Worm (Caenorhabditis elegans) whole organism, L4 larva: ENCODE measurements around the gene H03G16.7.

Experiments used
- D1046.2 ChIP-seq: fragments of 200-800 bp; sonication (Bioruptor generic); IDR thresholded peaks from 2 replicates; pipeline ENCODE4 v1.3.6; 2022; ENCODE audit warnings: missing genetic modification characterization, missing compliant biosample characterization
- F26F4.8 ChIP-seq: fragments of 200-800 bp; sonication (Bioruptor generic); conservative IDR thresholded peaks from 2 replicates; pipeline ENCODE4 v1.3.6; 2022; ENCODE audit warnings: missing genetic modification characterization, missing compliant biosample characterization
- F49E8.2 ChIP-seq: sonication (generic microtip); optimal IDR thresholded peaks from 2 replicates; lab custom pipeline; 2016; ENCODE audit warnings: missing compliant biosample characterization, mild to moderate bottlenecking, missing genetic modification characterization, borderline replicate concordance
- aha-1 ChIP-seq: fragments of 150-350 bp; peaks from one replicate; lab custom pipeline; 2014; ENCODE audit warnings: missing biosample characterization, missing genetic modification characterization
- ama-1 ChIP-seq: fragments of 150-350 bp; optimal IDR thresholded peaks from 2 replicates; lab custom pipeline; 2014; ENCODE audit warnings: inconsistent platforms, mixed read lengths
- arid-1 ChIP-seq: fragments of 200-800 bp; sonication (Bioruptor generic); conservative IDR thresholded peaks from 2 replicates; pipeline ENCODE4 v1.3.6; 2022; ENCODE audit warnings: missing genetic modification reagents, missing genetic modification characterization, missing compliant biosample characterization
- ces-1 ChIP-seq: fragments of 150-350 bp; sonication (generic microtip); optimal IDR thresholded peaks from 4 replicates; lab custom pipeline; 2014; ENCODE audit warnings: missing biosample characterization, missing genetic modification reagents, missing genetic modification characterization
- daf-12 ChIP-seq: fragments of 150-350 bp; optimal IDR thresholded peaks from 2 replicates; lab custom pipeline; 2014; ENCODE audit warnings: missing biosample characterization, missing genetic modification reagents, missing genetic modification characterization
- daf-16 ChIP-seq, 3 experiments: sonication (generic microtip); optimal IDR thresholded peaks; 2 replicates each; lab custom pipeline; 2016 to 2017; ENCODE audit warnings: missing genetic modification characterization in 3 of 3, missing genetic modification reagents in 3 of 3, mild to moderate bottlenecking in 2 of 3, missing compliant biosample characterization in 2 of 3, missing biosample characterization in 1 of 3, moderate library complexity in 1 of 3
- dmd-6 ChIP-seq: fragments of 200-800 bp; sonication (Bioruptor generic); IDR thresholded peaks from 2 replicates; pipeline ENCODE4 v1.3.6; 2022; ENCODE audit warnings: missing genetic modification reagents, missing genetic modification characterization, missing compliant biosample characterization
- dmd-9 ChIP-seq: fragments of 200-800 bp; sonication (Bioruptor generic); IDR thresholded peaks from 2 replicates; pipeline ENCODE4 v1.3.6; 2022; ENCODE audit warnings: missing genetic modification reagents, missing genetic modification characterization, missing compliant biosample characterization
- dve-1 ChIP-seq: sonication (generic microtip); optimal IDR thresholded peaks from 2 replicates; lab custom pipeline; 2017; ENCODE audit warnings: antibody characterized with exemption, mild to moderate bottlenecking, missing genetic modification characterization, missing compliant biosample characterization; ENCODE audit not compliant: insufficient read depth
- egl-27 ChIP-seq: sonication (generic microtip); optimal IDR thresholded peaks from 3 replicates; lab custom pipeline; 2017; ENCODE audit warnings: missing biosample characterization, missing genetic modification reagents, missing genetic modification characterization
- egl-43 ChIP-seq: fragments of 200-800 bp; sonication (Bioruptor generic); IDR thresholded peaks from 2 replicates; pipeline ENCODE4 v1.3.6; 2022; ENCODE audit warnings: missing genetic modification reagents, missing genetic modification characterization, missing compliant biosample characterization
- gei-8 ChIP-seq: fragments of 200-800 bp; sonication (Bioruptor generic); optimal IDR thresholded peaks from 2 replicates; lab custom pipeline; 2018; ENCODE audit warnings: mild to moderate bottlenecking, missing genetic modification characterization, missing compliant biosample characterization
- hif-1 ChIP-seq, 2 experiments: sonication (generic microtip); optimal IDR thresholded peaks; 2 replicates each; lab custom pipeline; 2016 to 2017; ENCODE audit warnings: missing compliant biosample characterization in 2 of 2, missing genetic modification characterization in 2 of 2, missing genetic modification reagents in 2 of 2, missing genotype in 2 of 2, mild to moderate bottlenecking in 1 of 2
- hlh-11 ChIP-seq: fragments of 200-800 bp; sonication (Bioruptor generic); optimal IDR thresholded peaks from 2 replicates; lab custom pipeline; 2018; ENCODE audit warnings: mild to moderate bottlenecking, missing genetic modification characterization, missing compliant biosample characterization
- hlh-30 ChIP-seq: sonication (generic microtip); optimal IDR thresholded peaks from 2 replicates; lab custom pipeline; 2017; ENCODE audit warnings: antibody characterized with exemption, mild to moderate bottlenecking, missing genetic modification characterization, missing compliant biosample characterization; ENCODE audit not compliant: insufficient read depth
- hmg-1.1 ChIP-seq: fragments of 200-800 bp; sonication (Bioruptor generic); IDR thresholded peaks from 2 replicates; pipeline ENCODE4 v1.3.6; 2022; ENCODE audit warnings: missing genetic modification reagents, missing genetic modification characterization, missing compliant biosample characterization
- lin-15B ChIP-seq: fragments of 150-350 bp; sonication (generic microtip); optimal IDR thresholded peaks from 3 replicates; lab custom pipeline; 2014; ENCODE audit warnings: missing biosample characterization, missing genetic modification characterization
- lsy-2 ChIP-seq, 2 experiments: fragments of 150-350 bp in 1 of 2; sonication (generic microtip) in 1 of 2; optimal IDR thresholded peaks; 2 replicates each; lab custom pipeline; 2014 to 2017; ENCODE audit warnings: missing biosample characterization in 2 of 2, missing genetic modification characterization in 2 of 2
- mdl-1 ChIP-seq, 2 experiments: fragments of 150-350 bp in 1 of 2; sonication (generic microtip) in 1 of 2; optimal IDR thresholded peaks; 2 replicates each; lab custom pipeline; 2014 to 2017; ENCODE audit warnings: missing biosample characterization in 2 of 2, missing genetic modification characterization in 2 of 2
- mes-2 ChIP-seq: sonication (generic microtip); optimal IDR thresholded peaks from 2 replicates; lab custom pipeline; 2016; ENCODE audit warnings: missing genotype, mild to moderate bottlenecking, missing genetic modification characterization, missing compliant biosample characterization; ENCODE audit not compliant: poor library complexity, severe bottlenecking
- mxl-3 ChIP-seq: fragments of 200-800 bp; sonication (Bioruptor generic); optimal IDR thresholded peaks from 2 replicates; lab custom pipeline; 2018; ENCODE audit warnings: mild to moderate bottlenecking, missing genetic modification characterization, missing compliant biosample characterization
- nhr-237 ChIP-seq: sonication (generic microtip); optimal IDR thresholded peaks from 2 replicates; lab custom pipeline; 2017; ENCODE audit warnings: missing biosample characterization, missing genetic modification characterization
- nhr-25 ChIP-seq: sonication (generic microtip); optimal IDR thresholded peaks from 2 replicates; lab custom pipeline; 2017; ENCODE audit warnings: missing genetic modification characterization, mild to moderate bottlenecking, missing compliant biosample characterization, antibody characterized with exemption, moderate library complexity, borderline replicate concordance; ENCODE audit not compliant: insufficient read depth
- nhr-28 ChIP-seq: fragments of 150-350 bp; optimal IDR thresholded peaks from 2 replicates; lab custom pipeline; 2014; ENCODE audit warnings: missing biosample characterization, missing genetic modification characterization
- nhr-41 ChIP-seq: fragments of 200-800 bp; sonication (Bioruptor generic); IDR thresholded peaks from 2 replicates; pipeline ENCODE4 v1.3.6; 2022; ENCODE audit warnings: missing genetic modification reagents, missing genetic modification characterization, missing compliant biosample characterization
- nhr-48 ChIP-seq: sonication (generic microtip); optimal IDR thresholded peaks from 2 replicates; lab custom pipeline; 2016; ENCODE audit warnings: mild to moderate bottlenecking, missing genetic modification characterization, missing compliant biosample characterization
- pha-4 ChIP-seq, 2 experiments: fragments of 150-350 bp in 1 of 2; fragments of 200-800 bp in 1 of 2; sonication (Bioruptor generic) in 1 of 2; IDR thresholded peaks in 1 of 2; optimal IDR thresholded peaks in 1 of 2; 2 replicates each; pipeline versions ENCODE4 v1.3.6 to Lab custom; 2014 to 2022; ENCODE audit warnings: missing genetic modification characterization in 2 of 2, missing genetic modification reagents in 2 of 2, missing biosample characterization in 1 of 2, missing compliant biosample characterization in 1 of 2
- set-16 ChIP-seq: fragments of 200-800 bp; sonication (Bioruptor generic); IDR thresholded peaks from 2 replicates; pipeline ENCODE4 v1.3.6; 2022; ENCODE audit warnings: missing genetic modification reagents, missing genetic modification characterization, missing compliant biosample characterization
- skn-1 ChIP-seq: fragments of 150-350 bp; optimal IDR thresholded peaks from 2 replicates; lab custom pipeline; 2014; ENCODE audit warnings: missing biosample characterization, missing genetic modification characterization
- snpc-4 ChIP-seq: fragments of 150-350 bp; optimal IDR thresholded peaks from 2 replicates; lab custom pipeline; 2014; ENCODE audit warnings: missing biosample characterization, missing genetic modification characterization
- spr-3 ChIP-seq: fragments of 200-800 bp; sonication (Bioruptor generic); optimal IDR thresholded peaks from 2 replicates; lab custom pipeline; 2018; ENCODE audit warnings: mild to moderate bottlenecking, missing genetic modification characterization, missing compliant biosample characterization
- tag-97 ChIP-seq: fragments of 200-800 bp; sonication (Bioruptor generic); IDR thresholded peaks from 2 replicates; pipeline ENCODE4 v1.3.6; 2022; ENCODE audit warnings: missing genetic modification characterization, missing compliant biosample characterization
- unc-62 ChIP-seq, 3 experiments: fragments of 150-350 bp in 1 of 3; sonication (generic microtip); optimal IDR thresholded peaks in 2 of 3; peaks in 1 of 3; 1 replicate in 1 of 3; 2 replicates in 2 of 3; lab custom pipeline; 2014 to 2017; ENCODE audit warnings: missing biosample characterization in 3 of 3, missing genetic modification characterization in 3 of 3, missing genetic modification reagents in 3 of 3, missing genotype in 1 of 3
- vab-7 ChIP-seq: fragments of 200-800 bp; sonication (Bioruptor generic); IDR thresholded peaks from 2 replicates; pipeline ENCODE4 v1.3.6; 2022; ENCODE audit warnings: missing genetic modification reagents, missing genetic modification characterization, missing compliant biosample characterization
- zfp-2 ChIP-seq: sonication (generic microtip); optimal IDR thresholded peaks from 2 replicates; lab custom pipeline; 2016; ENCODE audit warnings: mild to moderate bottlenecking, missing genetic modification characterization, missing compliant biosample characterization
- zip-2 ChIP-seq: fragments of 150-350 bp; optimal IDR thresholded peaks from 2 replicates; lab custom pipeline; 2014; ENCODE audit warnings: missing biosample characterization, missing genetic modification characterization
- ztf-7 ChIP-seq: fragments of 150-350 bp; optimal IDR thresholded peaks from 2 replicates; lab custom pipeline; 2014; ENCODE audit warnings: missing biosample characterization, missing genetic modification characterization

H03G16.7 gene

DNA sequence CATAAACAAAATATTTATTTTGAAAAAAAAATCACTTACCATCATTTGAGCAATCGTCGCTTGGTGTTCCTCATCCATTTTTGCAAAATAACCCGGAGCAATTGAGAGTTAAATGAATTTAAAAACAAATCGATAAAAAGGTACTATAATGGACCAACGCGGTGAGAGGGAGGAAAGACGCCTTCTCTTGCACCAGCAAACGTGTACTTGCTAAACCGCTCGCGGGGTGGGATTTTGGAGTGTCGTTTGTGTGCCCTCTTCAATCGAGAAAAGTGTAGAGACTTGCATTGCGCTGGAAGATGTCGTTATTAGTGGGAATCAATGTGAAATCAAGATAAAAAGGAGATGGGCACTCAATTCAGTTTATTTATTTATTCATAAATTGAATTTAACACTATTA, 28.0 kb upstream of the H03G16.7 start, which contains the start of gene H40L08.1 (continued):
- no peak for TF ChIP-seq arid-1
- TF ChIP-seq spr-3 (GFP tag; lab: Kevin White, UChicago) = no peak
- no peak for TF ChIP-seq vab-7
- no peak for TF ChIP-seq snpc-4
- no peak for TF ChIP-seq zfp-2
- TF ChIP-seq aha-1 (tag; lab: Kevin White, UChicago) = peak; percentile 36
- TF ChIP-seq ztf-7 (tag; lab: Kevin White, UChicago) = no peak
- no peak for TF ChIP-seq daf-12

DNA sequence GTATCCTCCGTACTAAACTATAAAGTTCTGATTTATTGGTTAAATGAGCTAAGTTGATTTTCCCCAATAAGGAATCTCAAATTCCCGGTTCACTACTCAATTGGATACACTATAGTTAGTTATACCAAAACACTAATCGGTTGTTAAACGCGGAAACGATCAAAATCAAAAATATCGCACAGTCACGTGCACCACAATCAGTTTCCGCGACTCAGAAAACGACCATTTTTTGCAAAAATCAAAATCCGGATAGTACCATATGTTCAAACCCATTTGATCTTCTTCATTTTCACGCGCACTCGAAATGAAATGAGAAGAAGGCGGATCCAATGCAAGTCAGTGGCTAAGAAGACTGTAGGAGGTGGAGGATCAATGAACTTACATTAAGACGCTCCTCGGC, 25.7 kb upstream of the H03G16.7 start:
- TF ChIP-seq D1046.2 (GFP tag; lab: Robert Waterston, UW) (no peak), dve-1 (tag; lab: Kevin White, UChicago) (no peak), mdl-1 (tag; optimal IDR thresholded peaks at IDR 0.05; lab: Kevin White, UChicago) (peak in 1 of 2 experiments; percentile 66), tag-97 (no peak), nhr-28 (tag; lab: Kevin White, UChicago) (peak; percentile 59), egl-27 (no peak), zip-2 (tag; lab: Kevin White, UChicago) (no peak), hlh-30 (tag; lab: Kevin White, UChicago) (peak; percentile 30), hlh-11 (tag; lab: Kevin White, UChicago) (peak; percentile 31)

- TF ChIP-seq F26F4.8 (GFP tag; lab: Robert Waterston, UW) (no peak), hlh-11 (tag; lab: Kevin White, UChicago) (peak; percentile 75), nhr-48 (tag; lab: Kevin White, UChicago) (peak; percentile 90), mdl-1 (tag; optimal IDR thresholded peaks at IDR 0.05; lab: Kevin White, UChicago) (peak; percentile 47 to 56), hlh-30 (tag; lab: Kevin White, UChicago) (peak; percentile 55), gei-8 (peak; percentile 10), pha-4 (GFP tag; IDR thresholded peaks at IDR 0.05; lab: Robert Waterston, UW) (no peak), pha-4 (tag; optimal IDR thresholded peaks at IDR 0.05; lab: Kevin White, UChicago) (no peak), nhr-28 (tag; lab: Kevin White, UChicago) (peak; percentile 43), dmd-6 (peak; percentile 28), F49E8.2 (no peak), hif-1 (tag; optimal IDR thresholded peaks at IDR 0.05; lab: Kevin White, UChicago) (peak; percentile 18 to 73), mxl-3 (GFP tag; lab: Kevin White, UChicago) (peak; percentile 57), lsy-2 (tag; optimal IDR thresholded peaks at IDR 0.05; lab: Kevin White, UChicago) (peak in 1 of 2 experiments; percentile 22), aha-1 (tag; lab: Kevin White, UChicago) (peak; percentile 97), unc-62 (GFP tag; optimal IDR thresholded peaks at IDR 0.05 in 1 of 2; lab: Kevin White, UChicago) (peak in 1 of 2 experiments; percentile 59), unc-62 (tag; optimal IDR thresholded peaks at IDR 0.05; lab: Kevin White, UChicago) (no peak)
- TF ChIP-seq, all 104 proteins: peak for 12
Observed at ce11 chrX:15079406-15079805, 23.6 kb upstream of the H03G16.7 start.

- no peak for TF ChIP-seq set-16 (GFP tag; lab: Robert Waterston, UW)
- no peak for TF ChIP-seq pha-4 (GFP tag; IDR thresholded peaks at IDR 0.05; lab: Robert Waterston, UW)
- TF ChIP-seq pha-4 (tag; optimal IDR thresholded peaks at IDR 0.05; lab: Kevin White, UChicago) = no peak
- TF ChIP-seq aha-1 (tag; lab: Kevin White, UChicago) = peak; percentile 98
Observed at ce11 chrX:15078276-15078675, 22.5 kb upstream of the H03G16.7 start.

ce11 chrX:15077597-15078261, 21.9 kb upstream of the H03G16.7 start, which contains the start of the genes H40L08.8, H40L08.2 and H40L08.7:
Gene H40L08.8 (minus strand): TSS chrX:15077633.
Gene H40L08.2 (minus strand): TSS chrX:15077744.
Gene H40L08.7 (minus strand): TSS chrX:15077744.
- no peak for TF ChIP-seq nhr-41 (GFP tag; lab: Robert Waterston, UW)
- TF ChIP-seq ces-1 (GFP tag; lab: Kevin White, UChicago) = no peak
- TF ChIP-seq daf-16 (GFP tag; optimal IDR thresholded peaks at IDR 0.05; lab: Kevin White, UChicago) = no peak
- no peak for TF ChIP-seq daf-16 (tag; optimal IDR thresholded peaks at IDR 0.05; lab: Kevin White, UChicago)
- TF ChIP-seq nhr-25 (tag; lab: Kevin White, UChicago) = peak; percentile 56
- TF ChIP-seq mes-2 (tag; lab: Kevin White, UChicago) = no peak
- TF ChIP-seq daf-12 = no peak
- peak; percentile 42 to 47 for TF ChIP-seq mdl-1 (tag; optimal IDR thresholded peaks at IDR 0.05; lab: Kevin White, UChicago)
- peak; percentile 45 for TF ChIP-seq mxl-3 (GFP tag; lab: Kevin White, UChicago)
- TF ChIP-seq egl-43 (GFP tag; lab: Robert Waterston, UW) = no peak
- TF ChIP-seq hmg-1.1 (GFP tag; lab: Robert Waterston, UW) = no peak
- no peak for TF ChIP-seq lin-15B (tag; lab: Kevin White, UChicago)
- TF ChIP-seq skn-1 (tag; lab: Kevin White, UChicago) = no peak
- TF ChIP-seq nhr-237 (tag; lab: Kevin White, UChicago) = no peak
- no peak for TF ChIP-seq dmd-9
- TF ChIP-seq ama-1 (lab: Kevin White, UChicago) = peak; percentile 97
